Fruit fly (Drosophila melanogaster): ENCODE data around the gene CG13375.

DNA sequence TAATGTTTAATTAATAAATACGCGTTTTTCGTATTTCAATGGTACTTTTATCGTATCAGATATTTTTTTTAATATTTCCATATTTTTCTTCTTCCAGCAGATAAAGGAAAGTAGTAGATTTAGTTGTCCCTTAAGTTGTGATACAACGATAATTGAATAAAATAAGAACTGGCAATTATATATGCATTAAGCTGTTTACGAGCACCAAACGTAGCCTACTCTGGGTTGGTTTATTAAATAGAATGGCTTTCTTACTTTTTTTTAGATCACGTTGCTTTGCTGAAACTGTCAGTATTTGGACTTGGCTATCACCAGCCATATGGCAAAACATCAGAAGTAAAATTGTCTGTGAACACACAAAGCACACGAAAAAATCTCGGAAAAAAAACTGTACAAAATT lies 12.6 kb upstream of the CG13375 start, which contains the start of gene CG12470:
- TF ChIP-seq Myc (optimal IDR thresholded peaks at IDR 0.05): no peak
- no peak for TF ChIP-seq Sin3A (optimal IDR thresholded peaks at IDR 0.05)
- no peak for TF ChIP-seq ttk (optimal IDR thresholded peaks at IDR 0.05)
